Worm (Caenorhabditis elegans): ENCODE data around the gene R04A9.3.

R04A9.3 gene

DNA sequence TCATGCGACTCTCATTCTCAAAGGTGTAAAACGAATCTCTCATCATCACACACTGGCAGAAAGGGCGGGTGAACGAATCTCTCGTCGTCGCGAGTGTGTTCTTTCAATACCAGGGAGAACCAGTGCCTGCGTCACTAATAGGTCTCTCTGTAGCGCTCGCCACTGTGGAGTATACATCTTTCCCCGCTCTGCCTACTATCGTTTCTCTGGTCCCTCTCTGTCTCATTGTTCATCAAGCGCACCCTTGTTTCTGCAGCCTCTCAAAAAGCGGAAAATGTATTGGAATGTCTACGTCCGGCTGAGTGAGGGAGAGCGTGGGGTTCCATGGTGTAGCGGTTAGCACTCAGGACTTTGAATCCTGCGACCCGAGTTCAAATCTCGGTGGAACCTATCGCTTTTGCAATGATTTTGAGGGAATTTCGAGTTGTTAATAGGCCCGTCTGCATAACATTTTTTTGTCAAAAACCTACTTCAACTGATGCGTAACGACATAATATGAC, 29.7 kb upstream of the R04A9.3 start:
- TF ChIP-seq sdc-2 (tag; optimal IDR thresholded peaks at IDR 0.05) (peak; percentile 98), fax-1 (tag; optimal IDR thresholded peaks at IDR 0.05) (peak; percentile 81), nhr-232 (tag; optimal IDR thresholded peaks at IDR 0.05) (peak; percentile 83), lin-11 (tag; optimal IDR thresholded peaks at IDR 0.05) (peak; percentile 84), hlh-30 (tag; optimal IDR thresholded peaks at IDR 0.05; ENCODE audit: insufficient read depth) (peak; percentile 39), lim-6 (tag; optimal IDR thresholded peaks at IDR 0.05) (peak; percentile 36), sox-2 (GFP tag; IDR thresholded peaks at IDR 0.05) (peak; percentile 56; the same call in 1 of the 2 replicates), odd-2 (tag; optimal IDR thresholded peaks at IDR 0.05) (peak; percentile 48), pros-1 (tag; optimal IDR thresholded peaks at IDR 0.05) (peak; percentile 19), pqm-1 (tag; optimal IDR thresholded peaks at IDR 0.05) (peak; percentile 35), ceh-2 (tag; optimal IDR thresholded peaks at IDR 0.05) (peak; percentile 83), sox-4 (tag; optimal IDR thresholded peaks at IDR 0.05) (peak; percentile 86), ttx-3 (tag; optimal IDR thresholded peaks at IDR 0.05) (peak; percentile 79), ceh-19 (GFP tag; optimal IDR thresholded peaks at IDR 0.05) (peak; percentile 89), ceh-9 (tag; optimal IDR thresholded peaks at IDR 0.05) (peak; percentile 79), K02D7.2 (tag; optimal IDR thresholded peaks at IDR 0.05) (peak; percentile 59), ceh-31 (tag; optimal IDR thresholded peaks at IDR 0.05) (peak; percentile 95), hlh-8 (tag; optimal IDR thresholded peaks at IDR 0.05) (peak; percentile 79), che-1 (tag; optimal IDR thresholded peaks at IDR 0.05) (peak; percentile 83), ceh-45 (GFP tag; IDR thresholded peaks at IDR 0.05) (peak; percentile 64), elt-4 (tag; optimal IDR thresholded peaks at IDR 0.05) (no peak), ref-2 (tag; optimal IDR thresholded peaks at IDR 0.05) (peak; percentile 85), C08G9.2 (tag; optimal IDR thresholded peaks at IDR 0.05) (peak; percentile 85), ceh-34 (tag; optimal IDR thresholded peaks at IDR 0.05) (peak; percentile 95), pag-3 (tag; optimal IDR thresholded peaks at IDR 0.05; ENCODE audit: borderline replicate concordance) (peak; percentile 72), eyg-1 (tag; optimal IDR thresholded peaks at IDR 0.05) (peak; percentile 96), ztf-16 (tag; optimal IDR thresholded peaks at IDR 0.05) (peak; percentile 84), fkh-6 (tag; optimal IDR thresholded peaks at IDR 0.05) (peak; percentile 88), gmeb-2 (tag; optimal IDR thresholded peaks at IDR 0.05) (peak; percentile 87), ceh-22 (tag; optimal IDR thresholded peaks at IDR 0.05) (peak; percentile 85), ahr-1 (tag; optimal IDR thresholded peaks at IDR 0.05) (peak; percentile 67), nfya-1 (tag; optimal IDR thresholded peaks at IDR 0.05) (peak; percentile 84), unc-86 (tag; optimal IDR thresholded peaks at IDR 0.05) (peak; percentile 87), ama-1 (optimal IDR thresholded peaks at IDR 0.05) (no peak), nhr-11 (tag; optimal IDR thresholded peaks at IDR 0.05) (no peak), ets-4 (tag; optimal IDR thresholded peaks at IDR 0.05) (peak; percentile 57), F13H6.1 (tag; optimal IDR thresholded peaks at IDR 0.05) (peak; percentile 67), ceh-30 (tag; optimal IDR thresholded peaks at IDR 0.05) (peak; percentile 44), pha-4 (tag; optimal IDR thresholded peaks at IDR 0.05) (no peak), mec-3 (tag; optimal IDR thresholded peaks at IDR 0.05; ENCODE audit: borderline replicate concordance) (peak; percentile 18), hlh-6 (tag; optimal IDR thresholded peaks at IDR 0.05) (peak; percentile 92), dve-1 (tag; optimal IDR thresholded peaks at IDR 0.05) (peak; percentile 73), pha-2 (tag; optimal IDR thresholded peaks at IDR 0.05) (peak; percentile 89), unc-42 (tag; optimal IDR thresholded peaks at IDR 0.05) (peak; percentile 76), npax-4 (tag; optimal IDR thresholded peaks at IDR 0.05) (peak; percentile 72), Y22D7AL.16 (tag; optimal IDR thresholded peaks at IDR 0.05) (peak; percentile 75), dmd-4 (tag; optimal IDR thresholded peaks at IDR 0.05; ENCODE audit: borderline replicate concordance) (peak; percentile 87), C38D4.7 (GFP tag; optimal IDR thresholded peaks at IDR 0.05) (peak; percentile 84), T23F11.4 (GFP tag; optimal IDR thresholded peaks at IDR 0.05) (peak; percentile 77), rnt-1 (tag; optimal IDR thresholded peaks at IDR 0.05) (peak; percentile 91), hlh-15 (tag; optimal IDR thresholded peaks at IDR 0.05) (peak; percentile 60), tbx-7 (tag; optimal IDR thresholded peaks at IDR 0.05) (peak; percentile 43), hlh-13 (GFP tag; optimal IDR thresholded peaks at IDR 0.05) (peak; percentile 45)

Data from whole organism, late embryonic.